Worm (Caenorhabditis elegans) whole organism, L4 larva: ENCODE data around the gene F11A10.5.

Experiments used
- D1046.2 ChIP-seq: fragments of 200-800 bp; sonication (Bioruptor generic); IDR thresholded peaks from 2 replicates; pipeline ENCODE4 v1.3.6; 2022; ENCODE audit warnings: missing genetic modification characterization, missing compliant biosample characterization
- T26A8.4 ChIP-seq: fragments of 200-800 bp; sonication (Bioruptor generic); IDR thresholded peaks from 2 replicates; pipeline ENCODE4 v1.3.6; 2022; ENCODE audit warnings: missing genetic modification characterization, missing compliant biosample characterization
- Y5F2A.4 ChIP-seq: fragments of 200-800 bp; sonication (Bioruptor generic); optimal IDR thresholded peaks from 2 replicates; lab custom pipeline; 2018; ENCODE audit warnings: mild to moderate bottlenecking, missing genetic modification characterization, missing compliant biosample characterization
- Y75B8A.6 ChIP-seq: fragments of 200-800 bp; sonication (Bioruptor generic); IDR thresholded peaks from 2 replicates; pipeline ENCODE4 v1.3.6; 2022; ENCODE audit warnings: missing genetic modification reagents, missing genetic modification characterization, missing compliant biosample characterization
- ZK337.2 ChIP-seq: fragments of 200-800 bp; sonication (Bioruptor generic); IDR thresholded peaks from 2 replicates; pipeline ENCODE4 v1.3.6; 2022; ENCODE audit warnings: missing genetic modification reagents, missing genetic modification characterization, missing compliant biosample characterization
- ZK546.5 ChIP-seq, 2 experiments: sonication (generic microtip); optimal IDR thresholded peaks; 2 replicates each; lab custom pipeline; 2017; ENCODE audit warnings: missing biosample characterization in 2 of 2, missing genetic modification characterization in 2 of 2
- aha-1 ChIP-seq: fragments of 150-350 bp; peaks from one replicate; lab custom pipeline; 2014; ENCODE audit warnings: missing biosample characterization, missing genetic modification characterization
- arid-1 ChIP-seq: fragments of 200-800 bp; sonication (Bioruptor generic); conservative IDR thresholded peaks from 2 replicates; pipeline ENCODE4 v1.3.6; 2022; ENCODE audit warnings: missing genetic modification reagents, missing genetic modification characterization, missing compliant biosample characterization
- attf-4 ChIP-seq: sonication (generic microtip); optimal IDR thresholded peaks from 3 replicates; lab custom pipeline; 2017; ENCODE audit warnings: missing biosample characterization, missing genetic modification characterization
- ceh-32 ChIP-seq: sonication (generic microtip); optimal IDR thresholded peaks from 2 replicates; lab custom pipeline; 2016; ENCODE audit warnings: mild to moderate bottlenecking, missing genetic modification characterization, missing compliant biosample characterization; ENCODE audit not compliant: poor library complexity
- ces-1 ChIP-seq: fragments of 150-350 bp; sonication (generic microtip); optimal IDR thresholded peaks from 4 replicates; lab custom pipeline; 2014; ENCODE audit warnings: missing biosample characterization, missing genetic modification reagents, missing genetic modification characterization
- daf-16 ChIP-seq, 3 experiments: sonication (generic microtip); optimal IDR thresholded peaks; 2 replicates each; lab custom pipeline; 2016 to 2017; ENCODE audit warnings: missing genetic modification characterization in 3 of 3, missing genetic modification reagents in 3 of 3, mild to moderate bottlenecking in 2 of 3, missing compliant biosample characterization in 2 of 3, missing biosample characterization in 1 of 3, moderate library complexity in 1 of 3
- daf-19 ChIP-seq: fragments of 200-800 bp; sonication (Bioruptor generic); conservative IDR thresholded peaks from 2 replicates; pipeline ENCODE4 v1.3.6; 2022; ENCODE audit warnings: missing genetic modification characterization, missing compliant biosample characterization
- dmd-6 ChIP-seq: fragments of 200-800 bp; sonication (Bioruptor generic); IDR thresholded peaks from 2 replicates; pipeline ENCODE4 v1.3.6; 2022; ENCODE audit warnings: missing genetic modification reagents, missing genetic modification characterization, missing compliant biosample characterization
- dmd-8 ChIP-seq: fragments of 200-800 bp; sonication (Bioruptor generic); IDR thresholded peaks from 2 replicates; pipeline ENCODE4 v1.3.6; 2022; ENCODE audit warnings: missing genetic modification characterization, missing compliant biosample characterization
- dmd-9 ChIP-seq: fragments of 200-800 bp; sonication (Bioruptor generic); IDR thresholded peaks from 2 replicates; pipeline ENCODE4 v1.3.6; 2022; ENCODE audit warnings: missing genetic modification reagents, missing genetic modification characterization, missing compliant biosample characterization
- duxl-1 ChIP-seq: sonication (generic microtip); optimal IDR thresholded peaks from 2 replicates; lab custom pipeline; 2016; ENCODE audit warnings: mild to moderate bottlenecking, missing genetic modification characterization, moderate library complexity, missing compliant biosample characterization; ENCODE audit not compliant: poor library complexity
- dve-1 ChIP-seq: sonication (generic microtip); optimal IDR thresholded peaks from 2 replicates; lab custom pipeline; 2017; ENCODE audit warnings: antibody characterized with exemption, mild to moderate bottlenecking, missing genetic modification characterization, missing compliant biosample characterization; ENCODE audit not compliant: insufficient read depth
- egl-27 ChIP-seq: sonication (generic microtip); optimal IDR thresholded peaks from 3 replicates; lab custom pipeline; 2017; ENCODE audit warnings: missing biosample characterization, missing genetic modification reagents, missing genetic modification characterization
- egl-43 ChIP-seq: fragments of 200-800 bp; sonication (Bioruptor generic); IDR thresholded peaks from 2 replicates; pipeline ENCODE4 v1.3.6; 2022; ENCODE audit warnings: missing genetic modification reagents, missing genetic modification characterization, missing compliant biosample characterization
- hif-1 ChIP-seq, 2 experiments: sonication (generic microtip); optimal IDR thresholded peaks; 2 replicates each; lab custom pipeline; 2016 to 2017; ENCODE audit warnings: missing compliant biosample characterization in 2 of 2, missing genetic modification characterization in 2 of 2, missing genetic modification reagents in 2 of 2, missing genotype in 2 of 2, mild to moderate bottlenecking in 1 of 2
- hlh-11 ChIP-seq: fragments of 200-800 bp; sonication (Bioruptor generic); optimal IDR thresholded peaks from 2 replicates; lab custom pipeline; 2018; ENCODE audit warnings: mild to moderate bottlenecking, missing genetic modification characterization, missing compliant biosample characterization
- hlh-30 ChIP-seq: sonication (generic microtip); optimal IDR thresholded peaks from 2 replicates; lab custom pipeline; 2017; ENCODE audit warnings: antibody characterized with exemption, mild to moderate bottlenecking, missing genetic modification characterization, missing compliant biosample characterization; ENCODE audit not compliant: insufficient read depth
- jun-1 ChIP-seq: fragments of 150-350 bp; optimal IDR thresholded peaks from 2 replicates; lab custom pipeline; 2014; ENCODE audit warnings: missing biosample characterization, missing genetic modification reagents, missing genetic modification characterization
- lin-1 ChIP-seq: fragments of 200-800 bp; sonication (Bioruptor generic); IDR thresholded peaks from 2 replicates; pipeline ENCODE4 v1.3.6; 2022; ENCODE audit warnings: missing genetic modification reagents, missing genetic modification characterization, missing compliant biosample characterization
- lin-13 ChIP-seq: fragments of 150-350 bp; optimal IDR thresholded peaks from 2 replicates; lab custom pipeline; 2014; ENCODE audit warnings: missing biosample characterization, missing genetic modification reagents, missing genetic modification characterization
- lin-29 ChIP-seq: fragments of 200-800 bp; sonication (Bioruptor generic); IDR thresholded peaks from 2 replicates; pipeline ENCODE4 v1.3.6; 2022; ENCODE audit warnings: missing genetic modification reagents, missing genetic modification characterization, missing compliant biosample characterization
- lin-38 ChIP-seq: fragments of 200-800 bp; sonication (Bioruptor generic); IDR thresholded peaks from 2 replicates; pipeline ENCODE4 v1.3.6; 2022; ENCODE audit warnings: missing genetic modification reagents, missing genetic modification characterization, missing compliant biosample characterization
- lsy-2 ChIP-seq, 2 experiments: fragments of 150-350 bp in 1 of 2; sonication (generic microtip) in 1 of 2; optimal IDR thresholded peaks; 2 replicates each; lab custom pipeline; 2014 to 2017; ENCODE audit warnings: missing biosample characterization in 2 of 2, missing genetic modification characterization in 2 of 2
- mdl-1 ChIP-seq, 2 experiments: fragments of 150-350 bp in 1 of 2; sonication (generic microtip) in 1 of 2; optimal IDR thresholded peaks; 2 replicates each; lab custom pipeline; 2014 to 2017; ENCODE audit warnings: missing biosample characterization in 2 of 2, missing genetic modification characterization in 2 of 2
- mep-1 ChIP-seq: fragments of 150-350 bp; sonication (generic microtip); optimal IDR thresholded peaks from 3 replicates; lab custom pipeline; 2014; ENCODE audit warnings: missing biosample characterization, missing genetic modification characterization
- mes-2 ChIP-seq: sonication (generic microtip); optimal IDR thresholded peaks from 2 replicates; lab custom pipeline; 2016; ENCODE audit warnings: missing genotype, mild to moderate bottlenecking, missing genetic modification characterization, missing compliant biosample characterization; ENCODE audit not compliant: poor library complexity, severe bottlenecking
- mxl-3 ChIP-seq: fragments of 200-800 bp; sonication (Bioruptor generic); optimal IDR thresholded peaks from 2 replicates; lab custom pipeline; 2018; ENCODE audit warnings: mild to moderate bottlenecking, missing genetic modification characterization, missing compliant biosample characterization
- nhr-11 ChIP-seq: fragments of 150-350 bp; optimal IDR thresholded peaks from 2 replicates; lab custom pipeline; 2014; ENCODE audit warnings: missing biosample characterization, missing genetic modification characterization
- nhr-28 ChIP-seq: fragments of 150-350 bp; optimal IDR thresholded peaks from 2 replicates; lab custom pipeline; 2014; ENCODE audit warnings: missing biosample characterization, missing genetic modification characterization
- nhr-41 ChIP-seq: fragments of 200-800 bp; sonication (Bioruptor generic); IDR thresholded peaks from 2 replicates; pipeline ENCODE4 v1.3.6; 2022; ENCODE audit warnings: missing genetic modification reagents, missing genetic modification characterization, missing compliant biosample characterization
- nhr-42 ChIP-seq: fragments of 200-800 bp; sonication (Bioruptor generic); IDR thresholded peaks from 2 replicates; pipeline ENCODE4 v1.3.6; 2022; ENCODE audit warnings: missing genetic modification characterization, missing compliant biosample characterization
- nhr-48 ChIP-seq: sonication (generic microtip); optimal IDR thresholded peaks from 2 replicates; lab custom pipeline; 2016; ENCODE audit warnings: mild to moderate bottlenecking, missing genetic modification characterization, missing compliant biosample characterization
- nhr-6 ChIP-seq: fragments of 150-350 bp; optimal IDR thresholded peaks from 2 replicates; lab custom pipeline; 2014; ENCODE audit warnings: missing biosample characterization, missing genetic modification characterization
- nhr-76 ChIP-seq: fragments of 150-350 bp; optimal IDR thresholded peaks from 2 replicates; lab custom pipeline; 2014; ENCODE audit warnings: missing biosample characterization, missing genetic modification characterization
- nhr-77 ChIP-seq: fragments of 150-350 bp; optimal IDR thresholded peaks from 2 replicates; lab custom pipeline; 2014; ENCODE audit warnings: missing biosample characterization, missing genetic modification characterization
- php-3 ChIP-seq: fragments of 200-800 bp; sonication (Bioruptor generic); IDR thresholded peaks from 2 replicates; pipeline ENCODE4 v1.3.6; 2022; ENCODE audit warnings: missing genetic modification reagents, missing genetic modification characterization, missing compliant biosample characterization
- pqm-1 ChIP-seq: sonication (generic microtip); optimal IDR thresholded peaks from 2 replicates; lab custom pipeline; 2017; ENCODE audit warnings: missing biosample characterization, missing genetic modification characterization
- saeg-2 ChIP-seq: fragments of 200-800 bp; sonication (Bioruptor generic); IDR thresholded peaks from 2 replicates; pipeline ENCODE4 v1.3.6; 2022; ENCODE audit warnings: missing genetic modification reagents, missing genetic modification characterization, missing compliant biosample characterization
- skn-1 ChIP-seq: fragments of 150-350 bp; optimal IDR thresholded peaks from 2 replicates; lab custom pipeline; 2014; ENCODE audit warnings: missing biosample characterization, missing genetic modification characterization
- spr-3 ChIP-seq: fragments of 200-800 bp; sonication (Bioruptor generic); optimal IDR thresholded peaks from 2 replicates; lab custom pipeline; 2018; ENCODE audit warnings: mild to moderate bottlenecking, missing genetic modification characterization, missing compliant biosample characterization
- unc-39 ChIP-seq: sonication (generic microtip); optimal IDR thresholded peaks from 2 replicates; lab custom pipeline; 2017; ENCODE audit warnings: missing biosample characterization, missing genetic modification characterization
- zip-2 ChIP-seq: fragments of 150-350 bp; optimal IDR thresholded peaks from 2 replicates; lab custom pipeline; 2014; ENCODE audit warnings: missing biosample characterization, missing genetic modification characterization
- ztf-7 ChIP-seq: fragments of 150-350 bp; optimal IDR thresholded peaks from 2 replicates; lab custom pipeline; 2014; ENCODE audit warnings: missing biosample characterization, missing genetic modification characterization

The F11A10.5 gene

ce11 chrIV:12046524-12047203 is 47.3 kb upstream of the F11A10.5 start, which contains the start of gene T12G3.2:
TSS of gene T12G3.2 (minus strand) at chrIV:12046967.
- TF ChIP-seq lin-38 (no peak), ces-1 (GFP tag; lab: Kevin White, UChicago) (no peak), saeg-2 (GFP tag; lab: Robert Waterston, UW) (0 out of 2 replicates have a peak, but pooled peaks have one; percentile 42), Y75B8A.6 (GFP tag; lab: Robert Waterston, UW) (no peak), spr-3 (no peak), mdl-1 (tag; optimal IDR thresholded peaks at IDR 0.05; lab: Kevin White, UChicago) (no peak), egl-27 (tag; lab: Kevin White, UChicago) (no peak), zip-2 (tag; lab: Kevin White, UChicago) (no peak), egl-43 (no peak), ZK337.2 (no peak), nhr-28 (peak; percentile 89), lin-29 (GFP tag; lab: Robert Waterston, UW) (no peak), duxl-1 (tag; lab: Kevin White, UChicago) (no peak), hif-1 (tag; optimal IDR thresholded peaks at IDR 0.05; lab: Kevin White, UChicago) (peak in 1 of 2 experiments; percentile 3), ZK546.5 (tag; optimal IDR thresholded peaks at IDR 0.05; lab: Kevin White, UChicago) (no peak), lin-1 (no peak), dmd-6 (GFP tag; lab: Robert Waterston, UW) (peak; percentile 63; the same call in 1 of the 2 replicates), nhr-11 (tag; lab: Kevin White, UChicago) (no peak), nhr-77 (peak; percentile 64), D1046.2 (GFP tag; lab: Robert Waterston, UW) (no peak), Y5F2A.4 (no peak), lin-13 (no peak), T26A8.4 (GFP tag; lab: Robert Waterston, UW) (0 out of 2 replicates have a peak, but pooled peaks have one; percentile 21), nhr-6 (tag; lab: Kevin White, UChicago) (peak; percentile 21), lsy-2 (tag; optimal IDR thresholded peaks at IDR 0.05; lab: Kevin White, UChicago) (peak in 1 of 2 experiments; percentile 35), mes-2 (tag; lab: Kevin White, UChicago) (peak; percentile 48), nhr-42 (GFP tag; lab: Robert Waterston, UW) (no peak), nhr-48 (tag; lab: Kevin White, UChicago) (peak; percentile 42), hlh-11 (peak; percentile 91), mxl-3 (GFP tag; lab: Kevin White, UChicago) (peak; percentile 71), unc-39 (no peak), php-3 (GFP tag; lab: Robert Waterston, UW) (no peak), dmd-9 (GFP tag; lab: Robert Waterston, UW) (no peak), mep-1 (tag; lab: Kevin White, UChicago) (peak; percentile 29), daf-16 (GFP tag; optimal IDR thresholded peaks at IDR 0.05; lab: Kevin White, UChicago) (no peak), daf-16 (tag; optimal IDR thresholded peaks at IDR 0.05; lab: Kevin White, UChicago) (peak; percentile 92), arid-1 (GFP tag; lab: Robert Waterston, UW) (no peak), jun-1 (tag; lab: Kevin White, UChicago) (no peak), dve-1 (tag; lab: Kevin White, UChicago) (peak; percentile 4), nhr-41 (GFP tag; lab: Robert Waterston, UW) (peak; percentile 27; the same call in 1 of the 2 replicates), pqm-1 (peak; percentile 91), dmd-8 (GFP tag; lab: Robert Waterston, UW) (no peak), nhr-76 (tag; lab: Kevin White, UChicago) (no peak), attf-4 (no peak), skn-1 (no peak), ztf-7 (tag; lab: Kevin White, UChicago) (no peak), hlh-30 (peak; percentile 63), aha-1 (tag; lab: Kevin White, UChicago) (peak; percentile 76), ceh-32 (tag; lab: Kevin White, UChicago) (no peak), daf-19 (no peak)
